Worm (Caenorhabditis elegans) whole organism, L4/young adult: ENCODE results near the gene str-155.

Source experiments
- W03F9.2 ChIP-seq: fragments of 150-350 bp; optimal IDR thresholded peaks from 2 replicates; lab custom pipeline; 2014; ENCODE audit warnings: missing biosample characterization, missing genetic modification characterization
- dao-5 ChIP-seq: sonication (generic microtip); optimal IDR thresholded peaks from 2 replicates; lab custom pipeline; 2016; ENCODE audit warnings: missing genotype, missing genetic modification characterization, moderate library complexity, missing compliant biosample characterization
- him-1 ChIP-seq: sonication (generic microtip); optimal IDR thresholded peaks from 2 replicates; lab custom pipeline; 2016; ENCODE audit warnings: missing genotype, missing genetic modification reagents, missing genetic modification characterization, missing compliant biosample characterization

The str-155 gene

DNA sequence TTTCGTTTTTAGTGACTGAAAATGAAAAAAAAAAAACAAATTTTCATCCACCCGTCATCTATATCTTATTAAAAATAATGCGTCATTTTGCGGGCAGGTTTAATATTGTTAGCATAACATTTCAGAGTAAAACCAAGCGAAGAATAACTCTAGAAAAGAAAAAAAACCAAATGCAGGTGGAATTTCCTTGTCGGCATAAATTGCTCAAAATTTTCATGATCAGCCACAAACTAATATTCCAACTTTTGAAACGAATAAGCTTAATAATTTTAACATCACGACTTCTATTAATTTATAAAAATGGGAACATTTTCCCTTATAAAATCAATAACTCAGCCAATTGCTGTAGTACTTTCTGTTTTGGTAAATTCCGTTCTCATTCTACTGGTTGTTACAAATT is at the start of gene str-155:
str-155 (plus strand) TSS at position 301 of the 400 bp plus-strand sequence.
- TF ChIP-seq him-1 (tag; lab: Kevin White, UChicago) = no peak
- TF ChIP-seq dao-5 (tag; lab: Kevin White, UChicago) = no peak
- TF ChIP-seq W03F9.2 (tag; lab: Kevin White, UChicago) = no peak

ce11 chrIV:4866599-4866998 is 49.2 kb upstream of the str-155 start:
- TF ChIP-seq him-1 (tag; lab: Kevin White, UChicago) (no peak), W03F9.2 (tag; lab: Kevin White, UChicago) (no peak), dao-5 (tag; lab: Kevin White, UChicago) (no peak)

ce11 chrIV:4867610-4868009 is 48.2 kb upstream of the str-155 start, which contains the start of gene str-172:
TSS of gene str-172 (minus strand) at chrIV:4867710.
- TF ChIP-seq dao-5 (tag; lab: Kevin White, UChicago) = no peak

DNA sequence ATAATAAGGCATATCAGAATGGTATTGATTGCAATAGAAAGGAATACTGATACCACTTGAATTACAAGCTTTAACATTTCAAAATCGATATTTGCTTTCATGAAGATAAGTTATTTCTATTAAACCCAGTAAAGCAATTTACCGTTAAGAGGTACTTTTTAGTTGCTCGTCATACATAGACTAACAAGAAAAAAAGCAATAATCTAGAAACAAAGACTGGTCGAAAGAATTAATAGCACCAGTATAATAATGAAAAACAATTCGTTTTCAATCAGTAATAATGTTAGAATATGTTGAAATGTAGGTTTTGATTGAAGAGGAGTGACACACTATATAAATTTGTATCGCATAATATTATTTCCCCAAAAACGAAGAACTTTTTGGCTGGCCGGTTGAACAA is 45.2 kb upstream of the str-155 start, which contains the start of gene str-175:
str-175 (minus strand) TSS at position 101 of the 400 bp plus-strand sequence.
- no peak for TF ChIP-seq W03F9.2 (tag; lab: Kevin White, UChicago)
- TF ChIP-seq him-1 (tag; lab: Kevin White, UChicago) = no peak
- TF ChIP-seq dao-5 (tag; lab: Kevin White, UChicago) = no peak

ce11 chrIV:4874603-4875002 is 41.2 kb upstream of the str-155 start, which contains the start of gene str-174:
TSS of gene str-174 (minus strand) at chrIV:4874703.
- TF ChIP-seq dao-5 (tag; lab: Kevin White, UChicago) = no peak
- TF ChIP-seq him-1 (tag; lab: Kevin White, UChicago) = no peak
- no peak for TF ChIP-seq W03F9.2 (tag; lab: Kevin White, UChicago)

ce11 chrIV:4877102-4877501 is 38.7 kb upstream of the str-155 start, which contains the start of gene str-170:
TSS of gene str-170 (plus strand) at chrIV:4877402.
- TF ChIP-seq him-1 (tag; lab: Kevin White, UChicago) (no peak), dao-5 (tag; lab: Kevin White, UChicago) (no peak), W03F9.2 (tag; lab: Kevin White, UChicago) (no peak)

- TF ChIP-seq him-1 (tag; lab: Kevin White, UChicago) = no peak
- peak; percentile 6 for TF ChIP-seq W03F9.2 (tag; lab: Kevin White, UChicago)
- no peak for TF ChIP-seq dao-5 (tag; lab: Kevin White, UChicago)
Measured at ce11 chrIV:4880634-4881033, 35.2 kb upstream of the str-155 start.

ce11 chrIV:4883984-4884383 is 31.8 kb upstream of the str-155 start, which contains the start of gene str-166:
TSS of gene str-166 (plus strand) at chrIV:4884284.
- no peak for TF ChIP-seq W03F9.2 (tag; lab: Kevin White, UChicago)
- no peak for TF ChIP-seq him-1 (tag; lab: Kevin White, UChicago)
- no peak for TF ChIP-seq dao-5 (tag; lab: Kevin White, UChicago)

ce11 chrIV:4885435-4885834 is 30.4 kb upstream of the str-155 start:
- TF ChIP-seq him-1 (tag; lab: Kevin White, UChicago) (no peak), W03F9.2 (tag; lab: Kevin White, UChicago) (no peak), dao-5 (tag; lab: Kevin White, UChicago) (no peak)

DNA sequence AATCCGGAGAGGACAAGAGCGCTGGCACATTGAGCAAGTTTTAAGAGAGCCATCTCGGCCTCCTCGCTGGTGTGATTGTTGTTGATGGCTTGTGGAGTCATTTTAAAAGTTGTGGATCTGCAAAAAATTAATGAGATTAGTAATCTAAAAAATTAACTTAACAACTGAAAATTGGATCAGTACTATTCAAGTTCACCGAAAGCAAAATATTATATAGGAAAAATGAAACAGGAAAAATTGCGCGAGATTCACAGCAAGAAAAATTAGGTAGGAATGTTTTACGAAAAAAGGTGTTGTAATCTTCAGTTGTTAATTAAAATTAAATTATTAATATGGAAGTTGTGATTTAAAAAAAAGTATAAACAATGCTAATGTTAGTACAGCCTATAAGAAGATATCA is 28.5 kb upstream of the str-155 start, which contains the start of gene T08B6.1:
T08B6.1 (minus strand) TSS at position 101 of the 400 bp plus-strand sequence.
- no peak for TF ChIP-seq dao-5 (tag; lab: Kevin White, UChicago)
- no peak for TF ChIP-seq him-1 (tag; lab: Kevin White, UChicago)
- no peak for TF ChIP-seq W03F9.2 (tag; lab: Kevin White, UChicago)

DNA sequence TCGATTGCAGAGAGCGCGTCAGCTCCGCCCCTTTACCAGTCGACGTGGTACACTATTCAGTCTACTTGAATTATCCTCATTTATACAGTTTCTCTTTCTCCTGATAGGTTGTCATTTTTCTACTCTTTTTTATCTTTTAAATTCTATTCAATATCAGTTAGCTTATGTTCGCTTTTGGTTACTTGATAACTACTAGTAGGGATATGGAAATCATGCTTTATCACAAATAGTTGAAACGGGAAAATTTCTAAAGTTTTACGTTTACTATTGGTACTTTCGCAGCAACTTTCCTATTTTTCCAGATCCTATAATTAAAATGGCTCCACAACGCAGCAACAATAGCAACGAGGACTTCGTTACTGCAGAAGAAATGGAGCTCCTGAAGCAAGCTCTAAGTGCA is 26.2 kb upstream of the str-155 start, which contains the start of gene sgnh-1:
sgnh-1 (plus strand) TSS at position 301 of the 400 bp plus-strand sequence.
- no peak for TF ChIP-seq W03F9.2 (tag; lab: Kevin White, UChicago)

ce11 chrIV:4890543-4890942 is 25.2 kb upstream of the str-155 start, which contains the start of gene T08B6.9:
TSS of gene T08B6.9 (plus strand) at chrIV:4890843.
- no peak for TF ChIP-seq dao-5 (tag; lab: Kevin White, UChicago)
- no peak for TF ChIP-seq W03F9.2 (tag; lab: Kevin White, UChicago)
- no peak for TF ChIP-seq him-1 (tag; lab: Kevin White, UChicago)

DNA sequence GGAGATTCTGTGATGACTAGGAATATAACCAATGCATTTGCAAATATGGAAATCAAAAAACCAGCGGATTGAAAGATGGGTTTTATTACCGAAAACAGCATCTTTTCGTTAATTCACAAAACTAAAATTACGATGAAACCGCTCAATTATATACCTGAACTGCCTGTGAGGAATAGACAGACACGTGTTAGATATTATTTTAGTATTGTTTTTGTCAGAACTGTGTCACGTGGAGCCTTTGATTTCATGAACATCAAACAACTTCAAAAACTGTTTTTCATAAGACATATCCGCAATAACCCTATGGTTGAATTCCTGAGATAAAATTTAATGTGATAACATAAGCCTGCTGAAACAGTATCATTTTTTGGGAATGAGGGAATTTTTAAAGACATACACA is 11.8 kb upstream of the str-155 start, which contains the start of gene str-161:
str-161 (minus strand) TSS at position 101 of the 400 bp plus-strand sequence.
- TF ChIP-seq him-1 (tag; lab: Kevin White, UChicago) (no peak), W03F9.2 (tag; lab: Kevin White, UChicago) (no peak), dao-5 (tag; lab: Kevin White, UChicago) (no peak)

DNA sequence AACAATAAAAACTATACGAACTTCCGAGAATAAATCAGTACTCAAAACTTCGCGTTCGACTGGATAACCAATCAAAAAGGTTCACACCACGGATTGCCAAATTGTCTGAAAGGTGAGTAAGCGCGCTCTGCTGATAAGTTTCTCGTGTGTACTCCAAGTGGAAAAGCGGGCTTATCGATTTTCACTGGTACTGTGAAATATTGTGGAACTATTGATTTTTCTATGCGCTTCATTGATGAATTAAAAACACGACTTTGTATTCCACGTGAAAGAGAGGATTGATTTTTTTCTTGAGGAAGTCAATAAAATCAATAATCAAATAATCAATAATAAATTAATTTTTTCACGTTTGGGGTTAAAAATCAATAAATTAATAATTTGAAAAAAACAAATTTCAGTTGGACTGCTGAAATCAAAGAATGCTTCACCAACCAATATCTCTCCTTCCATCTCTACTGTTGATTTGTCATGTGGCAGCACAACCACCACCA is 10.1 kb upstream of the str-155 start, which contains the start of gene T08B6.4:
T08B6.4 (plus strand) TSS at position 51 of the 491 bp plus-strand sequence.
- no peak for TF ChIP-seq him-1 (tag; lab: Kevin White, UChicago)
- no peak for TF ChIP-seq W03F9.2 (tag; lab: Kevin White, UChicago)
- no peak for TF ChIP-seq dao-5 (tag; lab: Kevin White, UChicago)
